Worm (Caenorhabditis elegans): Measurements from ENCODE around the gene C12D5.10.

Gene C12D5.10

ce11 chrV:7649963-7650362 is 43.3 kb downstream of the C12D5.10 start:
- no peak for TF ChIP-seq unc-62 (GFP tag; optimal IDR thresholded peaks at IDR 0.05)

DNA sequence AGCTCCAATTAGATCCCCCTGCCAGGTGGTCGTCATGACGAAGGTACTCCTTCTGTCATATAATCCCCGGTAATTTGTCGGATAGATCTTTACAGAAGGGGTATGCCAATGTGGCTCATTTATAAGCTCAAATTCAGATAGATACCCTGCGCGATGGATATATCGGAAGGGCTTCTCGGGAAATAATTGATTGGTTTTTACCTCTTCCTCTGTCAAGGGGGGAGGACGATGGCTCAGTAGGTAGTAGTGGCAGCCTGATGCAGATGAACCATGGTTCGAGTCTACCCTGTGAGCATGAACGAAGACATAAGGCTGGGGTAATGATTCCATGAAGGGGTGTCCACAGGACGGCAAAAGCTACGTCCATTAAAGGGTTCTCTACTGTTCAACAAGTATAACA is 46.1 kb downstream of the C12D5.10 start:
- TF ChIP-seq unc-62 (GFP tag; optimal IDR thresholded peaks at IDR 0.05): no peak

DNA sequence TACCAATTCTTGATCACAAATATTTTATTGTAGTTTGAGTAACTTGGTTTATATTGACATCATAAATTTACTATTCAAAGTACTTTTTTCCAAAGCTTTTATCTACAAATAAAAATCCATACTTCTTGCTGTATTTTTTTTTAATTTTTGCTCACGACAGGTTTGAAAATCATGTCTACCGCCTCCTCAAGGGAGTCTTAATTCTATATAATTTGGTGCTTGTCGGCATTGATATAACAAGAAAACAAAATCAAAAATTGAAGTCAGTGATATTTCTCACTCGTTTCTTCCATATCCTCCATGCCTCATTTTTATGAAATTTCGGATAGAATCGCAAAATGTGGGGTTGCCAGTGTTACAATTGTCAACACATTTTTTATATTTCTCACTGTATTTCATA is 47.8 kb downstream of the C12D5.10 start, which contains the start of gene str-47:
Gene str-47, plus strand, starts transcription at position 301 of the 400 bp plus-strand sequence.
- TF ChIP-seq unc-62 (GFP tag; optimal IDR thresholded peaks at IDR 0.05): no peak

DNA sequence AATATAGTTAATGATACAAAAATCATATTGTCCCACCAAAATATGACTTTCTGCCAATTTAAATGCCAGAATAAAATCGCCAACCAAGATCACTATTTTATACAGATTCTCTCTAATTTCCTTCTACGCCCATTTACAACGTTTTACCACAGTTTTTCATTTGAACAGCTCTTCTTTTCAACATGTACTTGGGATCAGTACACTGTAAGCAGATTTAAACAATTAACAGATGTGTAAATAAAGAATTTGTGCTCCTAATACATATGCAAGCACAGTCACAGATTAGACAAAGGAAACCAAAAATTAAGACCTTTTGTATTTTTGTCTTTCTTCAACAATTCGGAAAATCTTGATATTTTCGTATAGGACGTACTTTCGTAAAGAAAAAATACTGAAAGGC is 49.9 kb downstream of the C12D5.10 start, which contains the start of gene F07C4.11:
Gene F07C4.11, minus strand, starts transcription at position 101 of the 400 bp plus-strand sequence.
- TF ChIP-seq unc-62 (GFP tag; optimal IDR thresholded peaks at IDR 0.05): no peak

All from whole organism, dauer.